Fruit fly (Drosophila melanogaster) whole organism, embryonic: ENCODE data around the gene CG6441.

ENCODE experiments used
- CG2875 ChIP-seq: fragments of 200-800 bp; sonication (Bioruptor generic); optimal IDR thresholded peaks from 2 replicates; lab custom pipeline; 2017; ENCODE audit warnings: missing biosample characterization, mild to moderate bottlenecking, missing genetic modification characterization, missing genetic modification reagents
- CG7357 ChIP-seq: fragments of 200-800 bp; sonication (Bioruptor generic); IDR thresholded peaks from 3 replicates; pipeline ENCODE4 v1.3.6; 2022; ENCODE audit warnings: missing biosample characterization, missing genetic modification characterization

DNA sequence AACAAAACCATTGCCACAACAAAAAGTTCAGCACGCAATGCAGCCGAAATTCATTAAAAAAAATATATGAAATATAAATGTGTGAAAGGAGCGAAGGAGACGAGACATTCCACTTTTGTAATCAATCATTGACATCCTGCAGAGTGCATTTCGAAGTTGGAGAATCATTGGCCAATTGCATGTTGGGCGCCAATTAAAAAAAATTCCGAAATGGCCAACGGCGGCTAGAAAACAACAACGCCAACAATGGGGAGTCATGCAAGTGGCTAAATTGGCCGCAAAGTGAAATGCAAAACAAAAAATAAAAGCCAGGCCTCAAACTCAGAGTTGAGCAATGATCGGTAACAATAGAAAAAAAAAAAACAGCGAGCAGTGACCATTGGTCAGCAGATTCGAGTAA lies 34.0 kb downstream of the CG6441 start:
- TF ChIP-seq CG2875 (GFP tag; lab: Kevin White, UChicago) (no peak), CG7357 (GFP tag; lab: Robert Waterston, UW) (no peak)
